Worm (Caenorhabditis elegans): Measurements from ENCODE around the gene sph-1.

- TF ChIP-seq him-1 (tag; optimal IDR thresholded peaks at IDR 0.05) (no peak), W03F9.2 (tag; optimal IDR thresholded peaks at IDR 0.05) (no peak), dao-5 (tag; optimal IDR thresholded peaks at IDR 0.05) (no peak)
These were observed 41.8 kb downstream of the sph-1 start for ce11 chrIV:8091539-8091938.
